Worm (Caenorhabditis elegans): ENCODE data around the gene mrpl-21.

mrpl-21 gene

ce11 chrIII:4223668-4224127 lies 19.7 kb downstream of the mrpl-21 start (continued):
- peak; percentile 36 for TF ChIP-seq spr-1 (tag; optimal IDR thresholded peaks at IDR 0.05)
- TF ChIP-seq F37D6.2 (tag; optimal IDR thresholded peaks at IDR 0.05) = peak; percentile 65
- no peak for TF ChIP-seq nhr-42 (GFP tag; IDR thresholded peaks at IDR 0.05)
- peak; percentile 13 to 73 for TF ChIP-seq daf-16 (GFP tag; optimal IDR thresholded peaks at IDR 0.05)
- peak; percentile 76 for TF ChIP-seq daf-16 (tag; optimal IDR thresholded peaks at IDR 0.05)
- peak; percentile 96 for TF ChIP-seq nhr-11 (tag; optimal IDR thresholded peaks at IDR 0.05)
- TF ChIP-seq egl-27 (tag; optimal IDR thresholded peaks at IDR 0.05) = no peak
- no peak for TF ChIP-seq Y5F2A.4 (GFP tag; optimal IDR thresholded peaks at IDR 0.05)
- TF ChIP-seq zfp-2 (tag; optimal IDR thresholded peaks at IDR 0.05) = peak; percentile 1
- peak; percentile 90 for TF ChIP-seq ctbp-1 (GFP tag; IDR thresholded peaks at IDR 0.05)
- no peak for TF ChIP-seq ztf-11 (tag; optimal IDR thresholded peaks at IDR 0.05)
- TF ChIP-seq zag-1 (tag; optimal IDR thresholded peaks at IDR 0.05) = no peak
- TF ChIP-seq lsy-2 (tag; optimal IDR thresholded peaks at IDR 0.05) = peak; percentile 84 to 90
- no peak for TF ChIP-seq unc-39 (tag; optimal IDR thresholded peaks at IDR 0.05)
- peak; percentile 49 for TF ChIP-seq nhr-25 (tag; optimal IDR thresholded peaks at IDR 0.05; ENCODE audit: borderline replicate concordance, insufficient read depth)
- no peak for TF ChIP-seq snpc-1.2 (GFP tag; IDR thresholded peaks at IDR 0.05)
- TF ChIP-seq ceh-28 (tag; optimal IDR thresholded peaks at IDR 0.05) = no peak
- peak; percentile 80 for TF ChIP-seq mxl-3 (GFP tag; optimal IDR thresholded peaks at IDR 0.05)
- no peak for TF ChIP-seq tag-97 (GFP tag; IDR thresholded peaks at IDR 0.05)
- no peak for TF ChIP-seq lin-29 (GFP tag; IDR thresholded peaks at IDR 0.05)
- TF ChIP-seq spr-3 (GFP tag; optimal IDR thresholded peaks at IDR 0.05) = no peak
- peak; percentile 43; the same call in 1 of the 2 replicates for TF ChIP-seq madf-9 (GFP tag; conservative IDR thresholded peaks at IDR 0.05)
- peak; percentile 39 for TF ChIP-seq ztf-7 (tag; optimal IDR thresholded peaks at IDR 0.05)
- 0 out of 2 replicates have a peak, but pooled peaks have one; percentile 45 for TF ChIP-seq dmd-9 (GFP tag; IDR thresholded peaks at IDR 0.05)
- peak; percentile 57 for TF ChIP-seq ces-1 (GFP tag; optimal IDR thresholded peaks at IDR 0.05)
- TF ChIP-seq mdt-29 (GFP tag; IDR thresholded peaks at IDR 0.05) = no peak
- peak; percentile 91 for TF ChIP-seq ceh-20 (GFP tag; IDR thresholded peaks at IDR 0.05)
- no peak for TF ChIP-seq F49E8.2 (tag; optimal IDR thresholded peaks at IDR 0.05; ENCODE audit: borderline replicate concordance)
- TF ChIP-seq dmd-6 (GFP tag; IDR thresholded peaks at IDR 0.05) = peak; percentile 89
- TF ChIP-seq snpc-4 (tag; optimal IDR thresholded peaks at IDR 0.05) = no peak
- no peak for TF ChIP-seq Y105C5A.15 (GFP tag; IDR thresholded peaks at IDR 0.05)
- TF ChIP-seq nhr-77 (tag; optimal IDR thresholded peaks at IDR 0.05) = peak; percentile 79
- no peak for TF ChIP-seq nhr-41 (GFP tag; IDR thresholded peaks at IDR 0.05)
- TF ChIP-seq nhr-28 (tag; optimal IDR thresholded peaks at IDR 0.05) = peak; percentile 91
- TF ChIP-seq tra-1 (GFP tag; IDR thresholded peaks at IDR 0.05) = peak; percentile 72; the same call in 1 of the 2 replicates
- TF ChIP-seq D1046.2 (GFP tag; IDR thresholded peaks at IDR 0.05) = no peak
- TF ChIP-seq rbr-2 (tag; optimal IDR thresholded peaks at IDR 0.05) = peak; percentile 89
- no peak for TF ChIP-seq Y75B8A.6 (GFP tag; IDR thresholded peaks at IDR 0.05)
- no peak for TF ChIP-seq nhr-111 (GFP tag; optimal IDR thresholded peaks at IDR 0.05)
- no peak for TF ChIP-seq lin-1 (GFP tag; IDR thresholded peaks at IDR 0.05)
- peak; percentile 72 for TF ChIP-seq arid-1 (GFP tag; conservative IDR thresholded peaks at IDR 0.05)
- TF ChIP-seq F10B5.3 (tag; optimal IDR thresholded peaks at IDR 0.05) = peak; percentile 7
- no peak for TF ChIP-seq ceh-62 (tag; optimal IDR thresholded peaks at IDR 0.05)
- TF ChIP-seq hmg-1.1 (GFP tag; IDR thresholded peaks at IDR 0.05) = peak; percentile 86
- TF ChIP-seq hif-1 (tag; optimal IDR thresholded peaks at IDR 0.05) = peak in 1 of 2 experiments; percentile 87
- peak; percentile 43 to 95 for TF ChIP-seq mdl-1 (tag; optimal IDR thresholded peaks at IDR 0.05)
- peak; percentile 15; the same call in 1 of the 2 replicates for TF ChIP-seq pha-4 (GFP tag; IDR thresholded peaks at IDR 0.05)
- no peak for TF ChIP-seq pha-4 (tag; optimal IDR thresholded peaks at IDR 0.05)
- TF ChIP-seq Y48G9A.11 (GFP tag; IDR thresholded peaks at IDR 0.05) = no peak
- TF ChIP-seq nhr-10 (tag; optimal IDR thresholded peaks at IDR 0.05) = peak; percentile 83
- TF ChIP-seq mep-1 (tag; optimal IDR thresholded peaks at IDR 0.05) = peak; percentile 93
- no peak for TF ChIP-seq vab-7 (GFP tag; IDR thresholded peaks at IDR 0.05)

Measured in whole organism, L4 larva.